Worm (Caenorhabditis elegans): ENCODE measurements around the gene nhr-184.

nhr-184 gene

DNA sequence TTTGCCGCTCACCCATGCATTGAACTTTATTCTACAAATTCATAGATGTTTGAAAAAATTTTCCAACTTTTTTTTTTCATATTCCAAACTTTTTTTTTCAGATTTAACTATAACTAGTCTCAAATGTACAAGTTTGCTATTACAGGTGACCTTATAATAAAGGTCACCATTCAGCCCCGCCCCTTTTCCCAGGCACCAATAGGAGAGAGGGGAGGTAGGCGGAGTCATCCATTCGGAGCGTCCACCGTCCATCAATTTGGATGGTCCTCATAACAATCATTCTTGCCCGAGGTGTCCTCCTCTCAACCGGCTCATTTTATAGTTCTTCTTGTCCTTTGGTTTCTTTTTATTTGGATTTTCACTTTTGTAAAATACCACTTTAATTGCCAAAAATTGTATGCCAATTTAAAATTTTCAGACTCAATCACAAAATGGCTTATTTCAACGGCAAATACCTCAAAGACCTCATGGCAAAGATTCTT is 26.4 kb downstream of the nhr-184 start, which contains the start of gene Y5H2B.3:
Gene Y5H2B.3, plus strand, starts transcription at position 432 of the 482 bp plus-strand sequence.
- TF ChIP-seq ztf-11 (tag; optimal IDR thresholded peaks at IDR 0.05) = no peak
- no peak for TF ChIP-seq nhr-237 (tag; optimal IDR thresholded peaks at IDR 0.05)
- TF ChIP-seq flh-1 (GFP tag; optimal IDR thresholded peaks at IDR 0.05) = no peak

- no peak for TF ChIP-seq nhr-12 (tag; optimal IDR thresholded peaks at IDR 0.05)
- no peak for TF ChIP-seq mls-2 (tag; optimal IDR thresholded peaks at IDR 0.05)
- no peak for TF ChIP-seq blmp-1 (tag; optimal IDR thresholded peaks at IDR 0.05)
- no peak for TF ChIP-seq ces-1 (GFP tag; optimal IDR thresholded peaks at IDR 0.05)
- TF ChIP-seq pha-4 (tag; optimal IDR thresholded peaks at IDR 0.05) = no peak
- no peak for TF ChIP-seq nhr-237 (tag; optimal IDR thresholded peaks at IDR 0.05)
- no peak for TF ChIP-seq ceh-43 (GFP tag; optimal IDR thresholded peaks at IDR 0.05)
- TF ChIP-seq ceh-83 (GFP tag; optimal IDR thresholded peaks at IDR 0.05) = no peak
- TF ChIP-seq flh-1 (GFP tag; optimal IDR thresholded peaks at IDR 0.05) = no peak
- no peak for TF ChIP-seq ceh-39 (tag; optimal IDR thresholded peaks at IDR 0.05)
- no peak for TF ChIP-seq mab-5 (tag; optimal IDR thresholded peaks at IDR 0.05)
- TF ChIP-seq unc-62 (GFP tag; optimal IDR thresholded peaks at IDR 0.05) = no peak
- TF ChIP-seq zip-8 (tag; optimal IDR thresholded peaks at IDR 0.05) = no peak
- TF ChIP-seq ztf-11 (tag; optimal IDR thresholded peaks at IDR 0.05) = no peak
These were observed 28.8 kb downstream of the nhr-184 start for ce11 chrV:2185486-2185885.

DNA sequence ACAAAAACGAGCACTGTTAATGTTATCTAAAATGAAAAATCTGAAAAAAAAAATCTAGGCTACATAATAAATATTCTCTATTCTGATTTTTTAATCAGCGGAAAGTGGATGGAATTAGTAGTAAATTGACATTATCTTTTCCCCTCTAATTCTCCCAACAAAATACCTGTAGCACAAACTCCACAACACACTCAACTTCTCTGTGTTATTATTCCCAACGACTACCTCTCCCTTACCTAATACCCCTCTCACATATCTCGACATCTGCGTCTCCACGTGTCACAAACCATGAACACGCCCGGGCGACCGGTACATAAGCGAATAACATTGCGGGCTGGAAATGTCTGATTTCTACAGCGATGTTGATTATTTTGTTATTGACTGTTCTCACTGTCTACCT is 31.1 kb downstream of the nhr-184 start, which contains the start of gene cyp-33C2:
Gene cyp-33C2, plus strand, starts transcription at position 327 of the 400 bp plus-strand sequence.
- TF ChIP-seq lsy-2 (tag; optimal IDR thresholded peaks at IDR 0.05) = no peak
- TF ChIP-seq flh-1 (GFP tag; optimal IDR thresholded peaks at IDR 0.05) = no peak
- TF ChIP-seq mab-5 (tag; optimal IDR thresholded peaks at IDR 0.05) = no peak
- no peak for TF ChIP-seq nhr-12 (tag; optimal IDR thresholded peaks at IDR 0.05)
- TF ChIP-seq mls-2 (tag; optimal IDR thresholded peaks at IDR 0.05) = no peak
- TF ChIP-seq tbx-8 (GFP tag; optimal IDR thresholded peaks at IDR 0.05) = no peak
- no peak for TF ChIP-seq lin-13 (tag; optimal IDR thresholded peaks at IDR 0.05)
- no peak for TF ChIP-seq nhr-76 (tag; optimal IDR thresholded peaks at IDR 0.05)
- TF ChIP-seq unc-120 (tag; optimal IDR thresholded peaks at IDR 0.05; ENCODE audit: poor library complexity, severe bottlenecking) = no peak
- no peak for TF ChIP-seq ztf-11 (tag; optimal IDR thresholded peaks at IDR 0.05)
- no peak for TF ChIP-seq ceh-39 (tag; optimal IDR thresholded peaks at IDR 0.05)
- TF ChIP-seq nhr-2 (tag; optimal IDR thresholded peaks at IDR 0.05) = no peak
- TF ChIP-seq ceh-83 (GFP tag; optimal IDR thresholded peaks at IDR 0.05) = no peak
- no peak for TF ChIP-seq unc-39 (tag; optimal IDR thresholded peaks at IDR 0.05)
- TF ChIP-seq pha-4 (tag; optimal IDR thresholded peaks at IDR 0.05) = no peak
- no peak for TF ChIP-seq snpc-4 (tag; optimal IDR thresholded peaks at IDR 0.05)
- TF ChIP-seq ceh-43 (GFP tag; optimal IDR thresholded peaks at IDR 0.05) = no peak
- TF ChIP-seq nhr-28 (tag; optimal IDR thresholded peaks at IDR 0.05) = no peak

DNA sequence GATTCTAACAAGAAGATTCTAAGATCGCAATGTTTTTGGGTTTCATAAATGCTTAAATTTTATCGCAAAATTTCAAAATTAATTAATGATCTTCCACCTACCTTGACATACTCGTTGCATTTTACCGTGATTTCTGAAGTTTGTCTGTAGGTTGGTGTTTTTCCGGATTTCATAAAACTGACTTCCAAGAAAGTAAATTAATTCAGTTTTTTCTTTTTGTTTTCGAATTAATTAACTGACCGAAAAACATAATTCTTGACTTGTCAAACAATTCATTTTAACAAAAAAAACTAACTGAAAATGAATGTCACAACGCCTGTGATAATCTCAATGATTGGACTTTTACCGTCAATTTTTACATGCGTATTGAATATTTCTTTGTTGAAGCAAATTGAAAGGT is 32.5 kb downstream of the nhr-184 start, which contains the start of gene srbc-16:
Gene srbc-16, plus strand, starts transcription at position 301 of the 400 bp plus-strand sequence.
- no peak for TF ChIP-seq lsy-2 (tag; optimal IDR thresholded peaks at IDR 0.05)
- no peak for TF ChIP-seq ceh-83 (GFP tag; optimal IDR thresholded peaks at IDR 0.05)
- no peak for TF ChIP-seq elt-3 (tag; optimal IDR thresholded peaks at IDR 0.05)
- no peak for TF ChIP-seq nhr-28 (tag; optimal IDR thresholded peaks at IDR 0.05)
- no peak for TF ChIP-seq bed-3 (GFP tag; optimal IDR thresholded peaks at IDR 0.05)
- TF ChIP-seq nhr-76 (tag; optimal IDR thresholded peaks at IDR 0.05) = no peak
- TF ChIP-seq pha-4 (tag; optimal IDR thresholded peaks at IDR 0.05) = no peak
- no peak for TF ChIP-seq lin-32 (GFP tag; optimal IDR thresholded peaks at IDR 0.05)
- no peak for TF ChIP-seq mep-1 (tag; optimal IDR thresholded peaks at IDR 0.05)
- no peak for TF ChIP-seq ceh-43 (GFP tag; optimal IDR thresholded peaks at IDR 0.05)
- TF ChIP-seq mls-2 (tag; optimal IDR thresholded peaks at IDR 0.05) = no peak
- no peak for TF ChIP-seq sptf-1 (tag; optimal IDR thresholded peaks at IDR 0.05)
- no peak for TF ChIP-seq elt-1 (tag; optimal IDR thresholded peaks at IDR 0.05; ENCODE audit: borderline replicate concordance, insufficient read depth)
- no peak for TF ChIP-seq nhr-12 (tag; optimal IDR thresholded peaks at IDR 0.05)
- TF ChIP-seq cnd-1 (tag; optimal IDR thresholded peaks at IDR 0.05) = no peak
- no peak for TF ChIP-seq lin-13 (tag; optimal IDR thresholded peaks at IDR 0.05)
- TF ChIP-seq unc-62 (GFP tag; optimal IDR thresholded peaks at IDR 0.05) = no peak
- TF ChIP-seq hlh-1 (tag; optimal IDR thresholded peaks at IDR 0.05) = no peak
- TF ChIP-seq ceh-39 (tag; optimal IDR thresholded peaks at IDR 0.05) = no peak
- TF ChIP-seq blmp-1 (tag; optimal IDR thresholded peaks at IDR 0.05) = no peak

ce11 chrV:2179214-2179613 is 35.1 kb downstream of the nhr-184 start, which contains the start of gene cyp-33C1:
TSS of gene cyp-33C1 (plus strand) at chrV:2179514.
- no peak for TF ChIP-seq sem-2 (GFP tag; optimal IDR thresholded peaks at IDR 0.05)
- no peak for TF ChIP-seq sptf-1 (tag; optimal IDR thresholded peaks at IDR 0.05)
- no peak for TF ChIP-seq tbx-8 (GFP tag; optimal IDR thresholded peaks at IDR 0.05)
- no peak for TF ChIP-seq mep-1 (tag; optimal IDR thresholded peaks at IDR 0.05)
- no peak for TF ChIP-seq pha-4 (tag; optimal IDR thresholded peaks at IDR 0.05)
- TF ChIP-seq ceh-83 (GFP tag; optimal IDR thresholded peaks at IDR 0.05) = no peak
- TF ChIP-seq zip-8 (tag; optimal IDR thresholded peaks at IDR 0.05) = no peak
- TF ChIP-seq lsy-2 (tag; optimal IDR thresholded peaks at IDR 0.05) = no peak
- no peak for TF ChIP-seq flh-1 (GFP tag; optimal IDR thresholded peaks at IDR 0.05)
- TF ChIP-seq unc-39 (tag; optimal IDR thresholded peaks at IDR 0.05) = no peak
- TF ChIP-seq elt-1 (tag; optimal IDR thresholded peaks at IDR 0.05; ENCODE audit: borderline replicate concordance, insufficient read depth) = no peak
- no peak for TF ChIP-seq bed-3 (GFP tag; optimal IDR thresholded peaks at IDR 0.05)
- TF ChIP-seq hlh-1 (tag; optimal IDR thresholded peaks at IDR 0.05) = no peak
- no peak for TF ChIP-seq ham-2 (GFP tag; optimal IDR thresholded peaks at IDR 0.05)
- TF ChIP-seq nhr-237 (tag; optimal IDR thresholded peaks at IDR 0.05) = no peak
- TF ChIP-seq ztf-11 (tag; optimal IDR thresholded peaks at IDR 0.05) = no peak
- no peak for TF ChIP-seq lin-13 (tag; optimal IDR thresholded peaks at IDR 0.05)

All from whole organism, mixed stage, embryonic.